Worm (Caenorhabditis elegans) whole organism, late embryonic: ENCODE measurements around the gene blos-4.

Experiments
- K09A11.1 ChIP-seq: sonication (generic microtip); optimal IDR thresholded peaks from 2 replicates; lab custom pipeline; 2017; ENCODE audit warnings: antibody characterized with exemption, mild to moderate bottlenecking, missing genetic modification characterization, missing compliant biosample characterization; ENCODE audit not compliant: insufficient read depth
- pqm-1 ChIP-seq: sonication (generic microtip); optimal IDR thresholded peaks from 2 replicates; lab custom pipeline; 2016; ENCODE audit warnings: missing genetic modification characterization, missing compliant biosample characterization
- tbx-2 ChIP-seq: sonication (generic microtip); optimal IDR thresholded peaks from 2 replicates; lab custom pipeline; 2016; ENCODE audit warnings: missing genetic modification characterization, missing compliant biosample characterization

DNA sequence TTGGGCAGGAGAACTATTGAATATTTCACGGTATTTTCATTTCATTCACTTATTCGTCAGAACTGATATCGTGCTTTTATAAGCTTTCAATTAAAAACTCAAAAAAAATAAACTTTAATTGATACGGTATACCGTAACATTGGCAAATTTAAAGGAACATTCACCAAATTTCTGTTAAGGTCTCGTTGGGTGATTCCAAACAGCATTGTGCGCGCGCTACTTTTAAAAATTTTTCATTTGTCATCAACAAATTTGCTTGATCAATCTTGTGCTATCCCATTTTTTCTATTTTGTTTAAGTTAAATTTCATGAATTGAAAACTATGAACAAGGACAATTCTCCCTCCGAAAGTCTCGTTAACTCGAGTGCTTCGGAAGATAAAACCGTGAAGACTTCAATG, 46.6 kb upstream of the blos-4 start, which contains the start of gene szy-4:
- TF ChIP-seq pqm-1 (tag; lab: Kevin White, UChicago) (no peak), tbx-2 (tag; lab: Kevin White, UChicago) (no peak), K09A11.1 (tag; lab: Kevin White, UChicago) (no peak)
